Worm (Caenorhabditis elegans) whole organism, mixed stage, embryonic: Measurements from ENCODE around the gene H04M03.3.

Source experiments
- bed-3 ChIP-seq: fragments of 200-800 bp; sonication (Bioruptor generic); optimal IDR thresholded peaks from 3 replicates; lab custom pipeline; 2018; ENCODE audit warnings: mild to moderate bottlenecking, missing genetic modification characterization, moderate library complexity, missing compliant biosample characterization
- ceh-39 ChIP-seq: fragments of 150-350 bp; optimal IDR thresholded peaks from 2 replicates; lab custom pipeline; 2014; ENCODE audit warnings: missing biosample characterization, missing genetic modification characterization
- ceh-43 ChIP-seq: fragments of 200-800 bp; sonication (Bioruptor generic); optimal IDR thresholded peaks from 2 replicates; lab custom pipeline; 2018; ENCODE audit warnings: mild to moderate bottlenecking, missing genetic modification characterization, moderate library complexity, missing compliant biosample characterization
- ces-1 ChIP-seq: fragments of 150-350 bp; optimal IDR thresholded peaks from 2 replicates; lab custom pipeline; 2014; ENCODE audit warnings: missing biosample characterization, missing genetic modification reagents, missing genetic modification characterization
- cnd-1 ChIP-seq: fragments of 200-800 bp; sonication (Bioruptor generic); optimal IDR thresholded peaks from 2 replicates; lab custom pipeline; 2018; ENCODE audit warnings: mild to moderate bottlenecking, missing genetic modification characterization, missing compliant biosample characterization
- elt-1 ChIP-seq: sonication (generic microtip); optimal IDR thresholded peaks from 2 replicates; lab custom pipeline; 2017; ENCODE audit warnings: missing genetic modification characterization, mild to moderate bottlenecking, missing compliant biosample characterization, antibody characterized with exemption, moderate library complexity, borderline replicate concordance; ENCODE audit not compliant: insufficient read depth
- elt-3 ChIP-seq: fragments of 150-350 bp; optimal IDR thresholded peaks from 2 replicates; lab custom pipeline; 2014; ENCODE audit warnings: missing biosample characterization, missing genetic modification characterization
- flh-1 ChIP-seq: fragments of 200-800 bp; sonication (Bioruptor generic); optimal IDR thresholded peaks from 2 replicates; lab custom pipeline; 2018; ENCODE audit warnings: mild to moderate bottlenecking, missing genetic modification characterization, moderate library complexity, missing compliant biosample characterization
- ham-2 ChIP-seq: fragments of 200-800 bp; sonication (Bioruptor generic); optimal IDR thresholded peaks from 2 replicates; lab custom pipeline; 2018; ENCODE audit warnings: mild to moderate bottlenecking, missing genetic modification characterization, missing compliant biosample characterization
- hlh-1 ChIP-seq: fragments of 150-350 bp; optimal IDR thresholded peaks from 2 replicates; lab custom pipeline; 2014; ENCODE audit warnings: missing biosample characterization, missing genetic modification reagents, missing genetic modification characterization
- lin-13 ChIP-seq: fragments of 150-350 bp; optimal IDR thresholded peaks from 2 replicates; lab custom pipeline; 2014; ENCODE audit warnings: missing biosample characterization, missing genetic modification characterization
- lin-32 ChIP-seq: fragments of 200-800 bp; sonication (Bioruptor generic); optimal IDR thresholded peaks from 2 replicates; lab custom pipeline; 2018; ENCODE audit warnings: mild to moderate bottlenecking, missing genetic modification characterization, missing compliant biosample characterization
- mep-1 ChIP-seq: fragments of 150-350 bp; optimal IDR thresholded peaks from 2 replicates; lab custom pipeline; 2017; ENCODE audit warnings: missing biosample characterization, missing genetic modification reagents, missing genetic modification characterization, inconsistent platforms
- nhr-12 ChIP-seq: fragments of 150-350 bp; optimal IDR thresholded peaks from 2 replicates; lab custom pipeline; 2014; ENCODE audit warnings: missing biosample characterization, missing genetic modification characterization
- nhr-2 ChIP-seq: fragments of 150-350 bp; optimal IDR thresholded peaks from 2 replicates; lab custom pipeline; 2014; ENCODE audit warnings: missing biosample characterization, missing genetic modification characterization
- nhr-237 ChIP-seq: fragments of 150-350 bp; optimal IDR thresholded peaks from 2 replicates; lab custom pipeline; 2014; ENCODE audit warnings: missing biosample characterization, missing genetic modification characterization
- nhr-28 ChIP-seq: fragments of 150-350 bp; optimal IDR thresholded peaks from 2 replicates; lab custom pipeline; 2014; ENCODE audit warnings: missing biosample characterization, missing genetic modification characterization
- nhr-76 ChIP-seq: sonication (generic microtip); optimal IDR thresholded peaks from 2 replicates; lab custom pipeline; 2017; ENCODE audit warnings: missing biosample characterization, missing genetic modification characterization
- pha-4 ChIP-seq: fragments of 150-350 bp; optimal IDR thresholded peaks from 2 replicates; lab custom pipeline; 2018; ENCODE audit warnings: missing biosample characterization, missing genetic modification reagents, missing genetic modification characterization
- sem-2 ChIP-seq: fragments of 200-800 bp; sonication (Bioruptor generic); optimal IDR thresholded peaks from 2 replicates; lab custom pipeline; 2018; ENCODE audit warnings: mild to moderate bottlenecking, missing genetic modification characterization, missing compliant biosample characterization
- snpc-4 ChIP-seq: fragments of 150-350 bp; optimal IDR thresholded peaks from 2 replicates; lab custom pipeline; 2014; ENCODE audit warnings: missing biosample characterization, missing genetic modification characterization
- unc-120 ChIP-seq: sonication (generic microtip); optimal IDR thresholded peaks from 2 replicates; lab custom pipeline; 2017; ENCODE audit warnings: missing genetic modification characterization, missing compliant biosample characterization; ENCODE audit not compliant: poor library complexity, severe bottlenecking
- unc-39 ChIP-seq: fragments of 150-350 bp; optimal IDR thresholded peaks from 2 replicates; lab custom pipeline; 2014; ENCODE audit warnings: missing biosample characterization, missing genetic modification characterization
- unc-62 ChIP-seq: fragments of 150-350 bp; optimal IDR thresholded peaks from 2 replicates; lab custom pipeline; 2014; ENCODE audit warnings: missing biosample characterization, missing genetic modification reagents, missing genetic modification characterization
- zip-8 ChIP-seq: fragments of 150-350 bp; optimal IDR thresholded peaks from 2 replicates; lab custom pipeline; 2014; ENCODE audit warnings: missing biosample characterization, missing genetic modification characterization
- ztf-11 ChIP-seq: fragments of 150-350 bp; optimal IDR thresholded peaks from 2 replicates; lab custom pipeline; 2014; ENCODE audit warnings: missing biosample characterization, missing genetic modification characterization

H04M03.3 gene

ce11 chrIV:5884500-5884899 is 6.9 kb upstream of the H04M03.3 start, which contains the start of gene H04M03.11:
Gene H04M03.11, minus strand, starts transcription at chrIV:5884600.
- TF ChIP-seq hlh-1 (tag; lab: Kevin White, UChicago) (no peak), lin-13 (tag; lab: Kevin White, UChicago) (no peak), nhr-2 (tag; lab: Kevin White, UChicago) (no peak), bed-3 (GFP tag; lab: Kevin White, UChicago) (no peak), ztf-11 (tag; lab: Kevin White, UChicago) (no peak), flh-1 (GFP tag; lab: Kevin White, UChicago) (no peak), cnd-1 (tag; lab: Kevin White, UChicago) (no peak), nhr-12 (tag; lab: Kevin White, UChicago) (no peak), nhr-76 (tag; lab: Kevin White, UChicago) (no peak), lin-32 (GFP tag; lab: Kevin White, UChicago) (no peak), zip-8 (no peak)

ce11 chrIV:5885180-5885887 is 6.0 kb upstream of the H04M03.3 start, which contains the start of gene glf-1:
Gene glf-1, plus strand, starts transcription at chrIV:5885835.
- TF ChIP-seq nhr-76 (tag; lab: Kevin White, UChicago): no peak
- peak; percentile 78 for TF ChIP-seq elt-1 (tag; lab: Kevin White, UChicago)

ce11 chrIV:5886605-5887004 is 4.8 kb upstream of the H04M03.3 start:
- TF ChIP-seq zip-8: no peak
- no peak for TF ChIP-seq nhr-28 (tag; lab: Kevin White, UChicago)
- no peak for TF ChIP-seq ces-1
- no peak for TF ChIP-seq hlh-1 (tag; lab: Kevin White, UChicago)
- TF ChIP-seq ceh-43 (GFP tag; lab: Kevin White, UChicago): no peak
- TF ChIP-seq cnd-1 (tag; lab: Kevin White, UChicago): no peak
- no peak for TF ChIP-seq nhr-2 (tag; lab: Kevin White, UChicago)
- TF ChIP-seq elt-3 (tag; lab: Kevin White, UChicago): no peak

ce11 chrIV:5895190-5895589 is 3.8 kb downstream of the H04M03.3 start, which contains the start of gene nspb-6:
Gene nspb-6, plus strand, starts transcription at chrIV:5895490.
- TF ChIP-seq ces-1 (no peak), unc-62 (GFP tag; lab: Kevin White, UChicago) (no peak), unc-120 (tag; lab: Kevin White, UChicago) (no peak), elt-1 (tag; lab: Kevin White, UChicago) (no peak), ham-2 (no peak), nhr-28 (tag; lab: Kevin White, UChicago) (no peak), ceh-43 (GFP tag; lab: Kevin White, UChicago) (no peak), lin-13 (tag; lab: Kevin White, UChicago) (no peak), lin-32 (GFP tag; lab: Kevin White, UChicago) (no peak), pha-4 (tag; lab: Kevin White, UChicago) (no peak), zip-8 (no peak), ztf-11 (tag; lab: Kevin White, UChicago) (no peak), cnd-1 (tag; lab: Kevin White, UChicago) (no peak)
- TF ChIP-seq, all 35 proteins: peak for 0

ce11 chrIV:5896341-5896740 is 5.0 kb downstream of the H04M03.3 start, which contains the start of gene pck-3:
Gene pck-3, plus strand, starts transcription at chrIV:5896641.
- TF ChIP-seq lin-13 (tag; lab: Kevin White, UChicago): no peak
- no peak for TF ChIP-seq elt-3 (tag; lab: Kevin White, UChicago)
- TF ChIP-seq hlh-1 (tag; lab: Kevin White, UChicago): no peak
- no peak for TF ChIP-seq ceh-39 (tag; lab: Kevin White, UChicago)
- no peak for TF ChIP-seq nhr-12 (tag; lab: Kevin White, UChicago)
- no peak for TF ChIP-seq snpc-4 (tag; lab: Kevin White, UChicago)
- TF ChIP-seq ces-1: no peak
- no peak for TF ChIP-seq nhr-2 (tag; lab: Kevin White, UChicago)
- no peak for TF ChIP-seq lin-32 (GFP tag; lab: Kevin White, UChicago)
- TF ChIP-seq sem-2: no peak
- TF ChIP-seq mep-1 (tag; lab: Kevin White, UChicago): no peak
- no peak for TF ChIP-seq unc-39 (tag; lab: Kevin White, UChicago)
- no peak for TF ChIP-seq flh-1 (GFP tag; lab: Kevin White, UChicago)

- TF ChIP-seq unc-39 (tag; lab: Kevin White, UChicago) (no peak), hlh-1 (tag; lab: Kevin White, UChicago) (no peak), zip-8 (no peak), nhr-237 (tag; lab: Kevin White, UChicago) (no peak), ces-1 (peak; percentile 66), ham-2 (no peak), unc-62 (GFP tag; lab: Kevin White, UChicago) (no peak), snpc-4 (tag; lab: Kevin White, UChicago) (no peak)
- TF ChIP-seq, all 35 proteins: peak for 1
These were observed 11.4 kb downstream of the H04M03.3 start for ce11 chrIV:5902730-5903129.
